Fruit fly (Drosophila melanogaster) whole organism: ENCODE measurements around the gene CG5958.

Source experiments
- CG8478 ChIP-seq: fragments of >200 bp; optimal IDR thresholded peaks from 2 replicates; lab custom pipeline; 2018; ENCODE audit warnings: inconsistent platforms
- Dll ChIP-seq: fragments of >200 bp; optimal IDR thresholded peaks from 2 replicates; lab custom pipeline; 2017
- psq ChIP-seq: fragments of >200 bp; optimal IDR thresholded peaks from 2 replicates; lab custom pipeline; 2017
- usp ChIP-seq: fragments of >200 bp; optimal IDR thresholded peaks from 2 replicates; lab custom pipeline; 2017; ENCODE audit warnings: missing biosample characterization, missing genetic modification characterization, mixed read lengths

DNA sequence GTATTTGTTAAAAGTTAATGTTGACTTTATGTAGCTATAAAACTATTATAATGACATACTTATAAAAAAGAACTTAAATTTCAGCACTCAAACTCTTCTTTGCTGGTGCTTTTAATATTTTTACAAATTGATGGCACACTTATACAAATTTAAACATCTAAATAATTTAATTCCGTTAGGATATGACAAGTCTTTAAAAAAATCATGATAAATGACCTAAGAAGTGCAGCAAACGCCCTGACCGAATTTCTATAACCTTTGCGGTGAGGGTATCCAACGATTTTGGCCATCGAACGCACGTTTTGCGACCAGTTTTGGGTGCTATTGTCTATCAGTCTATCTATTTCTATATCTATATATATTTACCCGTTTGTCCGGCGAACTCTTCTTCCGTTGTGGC, 9.6 kb upstream of the CG5958 start:
- no peak for TF ChIP-seq psq (lab: Kevin White, UChicago)
- TF ChIP-seq CG8478 (lab: Kevin White, UChicago): no peak
- no peak for TF ChIP-seq Dll (lab: Kevin White, UChicago)
- TF ChIP-seq usp (GFP tag; lab: Kevin White, UChicago): no peak
